Fruit fly (Drosophila melanogaster) whole organism, prepupa: ENCODE data around the gene kibra.

ENCODE experiments used
- Blimp-1 ChIP-seq: fragments of 200-800 bp; sonication (Bioruptor generic); optimal IDR thresholded peaks from 3 replicates; lab custom pipeline; 2017; ENCODE audit warnings: missing biosample characterization, missing genetic modification characterization, mild to moderate bottlenecking, moderate library complexity, missing genetic modification reagents
- CG11294 ChIP-seq: fragments of 200-800 bp; sonication (Bioruptor generic); IDR thresholded peaks from 2 replicates; pipeline ENCODE4 v1.3.6; 2022; ENCODE audit warnings: missing biosample characterization, missing genetic modification characterization
- CG15336 ChIP-seq: fragments of 200-800 bp; sonication (Bioruptor generic); IDR thresholded peaks from 2 replicates; pipeline ENCODE4 v1.3.6; 2022; ENCODE audit warnings: missing biosample characterization, missing genetic modification characterization
- CG1621 ChIP-seq: fragments of 200-800 bp; sonication (Bioruptor generic); optimal IDR thresholded peaks from 3 replicates; lab custom pipeline; 2018; ENCODE audit warnings: missing biosample characterization, mild to moderate bottlenecking, missing genetic modification characterization
- CG3032 ChIP-seq: fragments of 200-800 bp; optimal IDR thresholded peaks from 2 replicates; lab custom pipeline; 2019; ENCODE audit warnings: missing biosample characterization, mild to moderate bottlenecking, missing genetic modification characterization, moderate library complexity
- CG31627 ChIP-seq: fragments of 200-800 bp; sonication (Bioruptor generic); optimal IDR thresholded peaks from 3 replicates; lab custom pipeline; 2016; ENCODE audit warnings: missing biosample characterization, missing genetic modification characterization
- CG32006 ChIP-seq: fragments of 200-800 bp; sonication (Bioruptor generic); optimal IDR thresholded peaks from 3 replicates; lab custom pipeline; 2017; ENCODE audit warnings: missing biosample characterization, mild to moderate bottlenecking, missing genetic modification characterization
- CG34406 ChIP-seq: fragments of 200-800 bp; sonication (Bioruptor generic); optimal IDR thresholded peaks from 3 replicates; lab custom pipeline; 2016; ENCODE audit warnings: missing biosample characterization, missing genetic modification characterization
- CG3919 ChIP-seq: fragments of 200-800 bp; sonication (Bioruptor generic); optimal IDR thresholded peaks from 3 replicates; lab custom pipeline; 2016; ENCODE audit warnings: missing biosample characterization, missing genetic modification characterization
- CG4318 ChIP-seq: fragments of 200-800 bp; sonication (Bioruptor generic); optimal IDR thresholded peaks from 3 replicates; lab custom pipeline; 2017; ENCODE audit warnings: missing biosample characterization, mild to moderate bottlenecking, missing genetic modification characterization
- CG6163 ChIP-seq: fragments of 200-800 bp; sonication (Bioruptor generic); IDR thresholded peaks from 3 replicates; pipeline ENCODE4 v1.3.6; 2022; ENCODE audit warnings: missing biosample characterization, missing genetic modification characterization
- CG6276 ChIP-seq: fragments of 200-800 bp; sonication (Bioruptor generic); optimal IDR thresholded peaks from 2 replicates; lab custom pipeline; 2017; ENCODE audit warnings: missing biosample characterization, mild to moderate bottlenecking, missing genetic modification characterization
- CG6792 ChIP-seq: fragments of 200-800 bp; sonication (Bioruptor generic); optimal IDR thresholded peaks from 3 replicates; lab custom pipeline; 2016; ENCODE audit warnings: missing biosample characterization, missing genetic modification characterization
- CG6808 ChIP-seq: fragments of 200-800 bp; sonication (Bioruptor generic); optimal IDR thresholded peaks from 3 replicates; lab custom pipeline; 2017; ENCODE audit warnings: missing biosample characterization, missing genetic modification characterization, mild to moderate bottlenecking, moderate library complexity, missing genetic modification reagents
- CG8119 ChIP-seq: fragments of 200-800 bp; sonication (Bioruptor generic); IDR thresholded peaks from 3 replicates; pipeline ENCODE4 v1.3.6; 2022; ENCODE audit warnings: missing biosample characterization, missing genetic modification characterization
- CG8319 ChIP-seq: fragments of 200-800 bp; sonication (Bioruptor generic); optimal IDR thresholded peaks from 3 replicates; lab custom pipeline; 2016; ENCODE audit warnings: missing biosample characterization, missing genetic modification characterization
- CG8632 ChIP-seq: fragments of 200-800 bp; sonication (Bioruptor generic); optimal IDR thresholded peaks from 3 replicates; lab custom pipeline; 2016; ENCODE audit warnings: missing biosample characterization, missing genetic modification characterization
- CG9139 ChIP-seq: fragments of 200-800 bp; sonication (Bioruptor generic); optimal IDR thresholded peaks from 3 replicates; lab custom pipeline; 2017; ENCODE audit warnings: missing biosample characterization, mild to moderate bottlenecking, missing genetic modification characterization
- Eip78C ChIP-seq: fragments of 200-800 bp; sonication (Bioruptor generic); peaks from one replicate; lab custom pipeline; 2016; ENCODE audit warnings: missing biosample characterization, missing genetic modification characterization
- Eip93F ChIP-seq: fragments of 200-800 bp; sonication (Bioruptor generic); optimal IDR thresholded peaks from 2 replicates; lab custom pipeline; 2016; ENCODE audit warnings: missing biosample characterization, mild to moderate bottlenecking, missing genetic modification characterization
- Ets21C ChIP-seq: fragments of 200-800 bp; sonication (Bioruptor generic); optimal IDR thresholded peaks from 3 replicates; lab custom pipeline; 2016; ENCODE audit warnings: missing biosample characterization, missing genetic modification characterization
- Ets96B ChIP-seq: fragments of 200-800 bp; optimal IDR thresholded peaks from 2 replicates; lab custom pipeline; 2019; ENCODE audit warnings: missing biosample characterization, mild to moderate bottlenecking, missing genetic modification characterization, moderate library complexity
- Gug ChIP-seq: fragments of 200-800 bp; sonication (Bioruptor generic); IDR thresholded peaks from 2 replicates; pipeline ENCODE4 v1.3.6; 2022; ENCODE audit warnings: missing biosample characterization, missing genetic modification characterization
- Hr39 ChIP-seq: fragments of 200-800 bp; sonication (Bioruptor generic); optimal IDR thresholded peaks from 2 replicates; lab custom pipeline; 2016; ENCODE audit warnings: missing biosample characterization, missing genetic modification characterization
- Hr4 ChIP-seq: fragments of 200-800 bp; sonication (Bioruptor generic); optimal IDR thresholded peaks from 3 replicates; lab custom pipeline; 2016; ENCODE audit warnings: missing biosample characterization, missing genetic modification characterization
- Lpt ChIP-seq: fragments of 200-800 bp; sonication (Bioruptor generic); optimal IDR thresholded peaks from 3 replicates; lab custom pipeline; 2016; ENCODE audit warnings: missing biosample characterization, missing genetic modification characterization
- OdsH ChIP-seq: fragments of 200-800 bp; sonication (Bioruptor generic); optimal IDR thresholded peaks from 3 replicates; lab custom pipeline; 2016; ENCODE audit warnings: missing biosample characterization, missing genetic modification characterization
- Smox ChIP-seq: fragments of 200-800 bp; sonication (Bioruptor generic); optimal IDR thresholded peaks from 3 replicates; lab custom pipeline; 2016; ENCODE audit warnings: missing biosample characterization, missing genetic modification characterization
- Sox102F ChIP-seq: fragments of 200-800 bp; sonication (Bioruptor generic); optimal IDR thresholded peaks from 2 replicates; lab custom pipeline; 2016; ENCODE audit warnings: missing biosample characterization, mild to moderate bottlenecking, missing genetic modification characterization
- Sox14 ChIP-seq: fragments of 200-800 bp; sonication (Bioruptor generic); optimal IDR thresholded peaks from 3 replicates; lab custom pipeline; 2016; ENCODE audit warnings: missing biosample characterization, missing genetic modification characterization
- achi ChIP-seq: fragments of 200-800 bp; sonication (Bioruptor generic); optimal IDR thresholded peaks from 3 replicates; lab custom pipeline; 2016; ENCODE audit warnings: missing biosample characterization, missing genetic modification characterization
- acj6 ChIP-seq: fragments of 200-800 bp; sonication (Bioruptor generic); optimal IDR thresholded peaks from 3 replicates; lab custom pipeline; 2016; ENCODE audit warnings: missing biosample characterization, missing genetic modification characterization
- cyc ChIP-seq: fragments of 200-800 bp; sonication (Bioruptor generic); optimal IDR thresholded peaks from 3 replicates; lab custom pipeline; 2016; ENCODE audit warnings: missing biosample characterization, missing genetic modification characterization
- dac ChIP-seq: fragments of 200-800 bp; sonication (Bioruptor generic); optimal IDR thresholded peaks from 2 replicates; lab custom pipeline; 2017; ENCODE audit warnings: missing biosample characterization, mild to moderate bottlenecking, missing genetic modification characterization
- dsx ChIP-seq: fragments of 200-800 bp; optimal IDR thresholded peaks from 3 replicates; lab custom pipeline; 2019; ENCODE audit warnings: missing biosample characterization, mild to moderate bottlenecking, missing genetic modification characterization, moderate library complexity; ENCODE audit not compliant: poor library complexity, severe bottlenecking
- eg ChIP-seq: fragments of 200-800 bp; sonication (Bioruptor generic); IDR thresholded peaks from 3 replicates; pipeline ENCODE4 v1.3.6; 2022; ENCODE audit warnings: missing biosample characterization, missing genetic modification characterization
- esn ChIP-seq: fragments of 200-800 bp; sonication (Bioruptor generic); optimal IDR thresholded peaks from 2 replicates; lab custom pipeline; 2016; ENCODE audit warnings: missing biosample characterization, mild to moderate bottlenecking, missing genetic modification characterization, moderate library complexity
- fd59A ChIP-seq: fragments of 200-800 bp; sonication (Bioruptor generic); optimal IDR thresholded peaks from 2 replicates; lab custom pipeline; 2017; ENCODE audit warnings: missing biosample characterization, mild to moderate bottlenecking, missing genetic modification characterization, missing genetic modification reagents
- fd85E ChIP-seq: fragments of 200-800 bp; sonication (Bioruptor generic); optimal IDR thresholded peaks from 3 replicates; lab custom pipeline; 2016; ENCODE audit warnings: missing biosample characterization, missing genetic modification characterization
- fkh ChIP-seq: fragments of 200-800 bp; sonication (Bioruptor generic); optimal IDR thresholded peaks from 3 replicates; lab custom pipeline; 2017; ENCODE audit warnings: missing biosample characterization, mild to moderate bottlenecking, missing genetic modification characterization, moderate library complexity
- net ChIP-seq: fragments of 200-800 bp; sonication (Bioruptor generic); optimal IDR thresholded peaks from 3 replicates; lab custom pipeline; 2016; ENCODE audit warnings: missing biosample characterization, missing genetic modification characterization
- pdm3 ChIP-seq: fragments of 200-800 bp; sonication (Bioruptor generic); optimal IDR thresholded peaks from 3 replicates; lab custom pipeline; 2016; ENCODE audit warnings: missing biosample characterization, missing genetic modification characterization
- ss ChIP-seq, 2 experiments: fragments of 200-800 bp; sonication (Bioruptor generic); optimal IDR thresholded peaks; 2 replicates in 1 of 2; 3 replicates in 1 of 2; lab custom pipeline; 2017 to 2018; ENCODE audit warnings: mild to moderate bottlenecking in 2 of 2, missing biosample characterization in 2 of 2, missing genetic modification characterization in 2 of 2, moderate library complexity in 1 of 2
- svp ChIP-seq: fragments of 200-800 bp; sonication (Bioruptor generic); peaks from one replicate; lab custom pipeline; 2016; ENCODE audit warnings: missing biosample characterization, missing genetic modification characterization
- topi ChIP-seq: fragments of 200-800 bp; sonication (Bioruptor generic); optimal IDR thresholded peaks from 3 replicates; lab custom pipeline; 2016; ENCODE audit warnings: missing biosample characterization, missing genetic modification characterization
- vri ChIP-seq: fragments of 200-800 bp; sonication (Bioruptor generic); optimal IDR thresholded peaks from 3 replicates; lab custom pipeline; 2016; ENCODE audit warnings: missing biosample characterization, mild to moderate bottlenecking, missing genetic modification characterization

kibra gene

DNA sequence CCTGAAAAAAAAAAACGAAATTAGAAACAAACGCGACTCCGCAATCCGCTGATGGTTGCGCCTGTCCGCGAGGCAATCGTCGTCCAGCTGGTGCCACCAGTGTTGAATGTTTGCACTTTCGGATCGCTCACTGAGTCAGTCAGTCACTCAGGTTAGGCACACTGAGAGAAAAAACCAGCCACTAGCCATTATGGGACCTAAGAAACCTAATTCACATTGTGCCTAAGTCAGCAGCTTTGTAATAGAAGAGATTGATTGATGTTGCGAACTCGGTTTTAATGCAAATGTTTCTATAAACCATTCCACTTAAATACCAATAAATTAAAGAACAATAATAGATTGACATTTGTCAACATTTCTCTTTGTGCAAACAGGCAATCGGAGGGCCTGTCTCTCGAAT is 37.0 kb upstream of the kibra start (continued):
- no peak for TF ChIP-seq acj6
- no peak for TF ChIP-seq Smox (GFP tag; lab: Kevin White, UChicago)
- TF ChIP-seq Sox102F (GFP tag; lab: Kevin White, UChicago) = no peak
- peak; percentile 65 for TF ChIP-seq CG8119 (GFP tag; lab: Robert Waterston, UW)
- TF ChIP-seq esn (GFP tag; lab: Kevin White, UChicago) = no peak
- no peak for TF ChIP-seq CG6808 (GFP tag; lab: Kevin White, UChicago)
- no peak for TF ChIP-seq net
- TF ChIP-seq Lpt (GFP tag; lab: Kevin White, UChicago) = peak; percentile 19
- no peak for TF ChIP-seq CG6276
- TF ChIP-seq CG6792 = no peak
- no peak for TF ChIP-seq Eip78C (GFP tag; lab: Kevin White, UChicago)
- no peak for TF ChIP-seq fkh
- peak; percentile 12 for TF ChIP-seq achi (GFP tag; lab: Kevin White, UChicago)
- no peak for TF ChIP-seq CG3919 (GFP tag; lab: Kevin White, UChicago)
- TF ChIP-seq dac (GFP tag; lab: Kevin White, UChicago) = no peak
- TF ChIP-seq OdsH (GFP tag; lab: Kevin White, UChicago) = peak; percentile 47
- 0 out of 3 replicates have a peak, but pooled peaks have one; percentile 27 for TF ChIP-seq CG6163 (GFP tag; lab: Robert Waterston, UW)
- peak; percentile 37 for TF ChIP-seq CG4318 (GFP tag; lab: Kevin White, UChicago)
- TF ChIP-seq Ets96B (tag; lab: Kevin White, UChicago) = no peak
- no peak for TF ChIP-seq Ets21C (GFP tag; lab: Kevin White, UChicago)
- TF ChIP-seq CG8632 (GFP tag; lab: Kevin White, UChicago) = no peak
- no peak for TF ChIP-seq Eip93F (GFP tag; lab: Kevin White, UChicago)
- TF ChIP-seq CG11294 (GFP tag; lab: Robert Waterston, UW) = no peak
- TF ChIP-seq CG3032 (tag; lab: Kevin White, UChicago) = no peak
- TF ChIP-seq CG8319 (GFP tag; lab: Kevin White, UChicago) = no peak
- TF ChIP-seq eg (GFP tag; lab: Robert Waterston, UW) = peak; percentile 5; the same call in 1 of the 3 replicates
- TF ChIP-seq cyc (GFP tag; lab: Kevin White, UChicago) = no peak
- TF ChIP-seq CG31627 (GFP tag; lab: Kevin White, UChicago) = no peak
- no peak for TF ChIP-seq CG34406 (GFP tag; lab: Kevin White, UChicago)
- no peak for TF ChIP-seq fd85E
- no peak for TF ChIP-seq Sox14 (GFP tag; lab: Kevin White, UChicago)
- no peak for TF ChIP-seq topi (GFP tag; lab: Kevin White, UChicago)
- no peak for TF ChIP-seq ss (GFP tag; optimal IDR thresholded peaks at IDR 0.05; lab: Kevin White, UChicago)
- no peak for TF ChIP-seq fd59A (GFP tag; lab: Kevin White, UChicago)
- no peak for TF ChIP-seq vri (GFP tag; lab: Kevin White, UChicago)
- TF ChIP-seq Blimp-1 = no peak
- no peak for TF ChIP-seq CG1621 (tag; lab: Kevin White, UChicago)
- TF ChIP-seq dsx (GFP tag; lab: Kevin White, UChicago) = no peak

DNA sequence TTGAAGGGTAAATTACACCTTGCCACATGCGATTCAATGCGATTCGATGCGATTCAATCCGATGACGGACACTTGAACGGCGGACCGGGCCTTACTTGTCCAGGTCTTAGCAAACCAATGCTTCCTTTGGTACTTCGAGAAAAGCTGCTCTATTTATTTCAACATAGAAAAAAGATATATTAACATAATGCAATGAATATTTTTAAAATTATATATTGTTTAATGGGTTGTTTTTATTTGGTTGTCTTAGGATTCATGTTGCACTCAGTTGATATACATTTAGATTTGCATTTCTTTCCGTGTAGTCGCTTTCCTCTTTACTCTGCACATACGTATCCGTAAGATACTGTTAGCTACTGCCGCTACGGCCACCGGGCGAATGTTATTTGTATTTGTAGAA is 34.3 kb upstream of the kibra start:
- TF ChIP-seq CG6276 = peak; percentile 73
- TF ChIP-seq net = peak; percentile 2
- TF ChIP-seq CG3919 (GFP tag; lab: Kevin White, UChicago) = peak; percentile 10
- no peak for TF ChIP-seq Smox (GFP tag; lab: Kevin White, UChicago)
- no peak for TF ChIP-seq CG6163 (GFP tag; lab: Robert Waterston, UW)
- peak; percentile 22 for TF ChIP-seq achi (GFP tag; lab: Kevin White, UChicago)
- TF ChIP-seq CG11294 (GFP tag; lab: Robert Waterston, UW) = peak; percentile 43; the same call in 1 of the 2 replicates
- no peak for TF ChIP-seq Hr39 (GFP tag; lab: Kevin White, UChicago)
- peak; percentile 70 for TF ChIP-seq CG32006 (GFP tag; lab: Kevin White, UChicago)
- TF ChIP-seq CG9139 (GFP tag; lab: Kevin White, UChicago) = no peak
- TF ChIP-seq CG15336 (GFP tag; lab: Robert Waterston, UW) = peak; percentile 86
- TF ChIP-seq Hr4 (GFP tag; lab: Kevin White, UChicago) = peak; percentile 51
- no peak for TF ChIP-seq Blimp-1
- TF ChIP-seq svp (GFP tag; lab: Kevin White, UChicago) = no peak
- TF ChIP-seq CG6808 (GFP tag; lab: Kevin White, UChicago) = no peak
- peak; percentile 87 for TF ChIP-seq eg (GFP tag; lab: Robert Waterston, UW)
- TF ChIP-seq pdm3 = peak; percentile 26
- TF ChIP-seq CG8119 (GFP tag; lab: Robert Waterston, UW) = peak; percentile 79
- TF ChIP-seq CG4318 (GFP tag; lab: Kevin White, UChicago) = peak; percentile 12
- TF ChIP-seq Lpt (GFP tag; lab: Kevin White, UChicago) = no peak
- peak; percentile 39 for TF ChIP-seq OdsH (GFP tag; lab: Kevin White, UChicago)
- TF ChIP-seq Gug = no peak
- TF ChIP-seq CG6792 = no peak
